Fruit fly (Drosophila melanogaster) whole organism, embryonic: ENCODE data around the gene Mst77F.

Experiments used
- Ada2b ChIP-seq: fragments of 200-800 bp; sonication (Bioruptor generic); IDR thresholded peaks from 2 replicates; pipeline ENCODE4 v1.3.6; 2022; ENCODE audit warnings: missing biosample characterization, missing genetic modification characterization
- Antp ChIP-seq: fragments of 200-800 bp; sonication (Bioruptor generic); optimal IDR thresholded peaks from 3 replicates; lab custom pipeline; 2016; ENCODE audit warnings: missing biosample characterization, missing genetic modification characterization
- Awh ChIP-seq: fragments of 200-800 bp; sonication (Bioruptor generic); IDR thresholded peaks from 2 replicates; pipeline ENCODE4, ENCODE4 v1.3.6; 2022; ENCODE audit warnings: missing biosample characterization, missing genetic modification characterization
- B-H1 ChIP-seq: fragments of 200-800 bp; sonication (Bioruptor generic); IDR thresholded peaks from 3 replicates; pipeline ENCODE4 v1.3.6; 2022; ENCODE audit warnings: missing biosample characterization, missing genetic modification characterization
- CG10654 ChIP-seq: fragments of 200-800 bp; sonication (Bioruptor generic); optimal IDR thresholded peaks from 2 replicates; lab custom pipeline; 2016; ENCODE audit warnings: missing biosample characterization, missing genetic modification characterization
- CG12219 ChIP-seq: fragments of 200-800 bp; sonication (Bioruptor generic); optimal IDR thresholded peaks from 3 replicates; lab custom pipeline; 2018; ENCODE audit warnings: missing biosample characterization, mild to moderate bottlenecking, missing genetic modification characterization
- CG1647 ChIP-seq: fragments of 200-800 bp; sonication (Bioruptor generic); optimal IDR thresholded peaks from 3 replicates; lab custom pipeline; 2016; ENCODE audit warnings: missing biosample characterization, missing genetic modification characterization
- CG2199 ChIP-seq: fragments of 200-800 bp; sonication (Bioruptor generic); IDR thresholded peaks from 3 replicates; pipeline ENCODE4 v1.3.6; 2022; ENCODE audit warnings: missing biosample characterization, missing genetic modification characterization
- CG30020 ChIP-seq: fragments of 200-800 bp; optimal IDR thresholded peaks from 2 replicates; lab custom pipeline; 2019; ENCODE audit warnings: missing biosample characterization, mild to moderate bottlenecking, missing genetic modification characterization, moderate library complexity
- CG32767 ChIP-seq: fragments of 200-800 bp; sonication (Bioruptor generic); IDR thresholded peaks from 2 replicates; pipeline ENCODE4 v1.3.6; 2022; ENCODE audit warnings: missing biosample characterization, missing genetic modification characterization
- CG33213 ChIP-seq: fragments of 200-800 bp; sonication (Bioruptor generic); optimal IDR thresholded peaks from 3 replicates; lab custom pipeline; 2016; ENCODE audit warnings: missing biosample characterization, missing genetic modification characterization
- CG3407 ChIP-seq: fragments of 200-800 bp; sonication (Bioruptor generic); optimal IDR thresholded peaks from 2 replicates; lab custom pipeline; 2018; ENCODE audit warnings: missing biosample characterization, mild to moderate bottlenecking, missing genetic modification characterization
- CG3995 ChIP-seq: fragments of 200-800 bp; sonication (Bioruptor generic); optimal IDR thresholded peaks from 3 replicates; lab custom pipeline; 2016; ENCODE audit warnings: missing biosample characterization, missing genetic modification characterization
- CG5180 ChIP-seq: fragments of 200-800 bp; sonication (Bioruptor generic); optimal IDR thresholded peaks from 3 replicates; lab custom pipeline; 2017; ENCODE audit warnings: missing biosample characterization, missing genetic modification characterization, mild to moderate bottlenecking, moderate library complexity, missing genetic modification reagents
- CG6791 ChIP-seq: fragments of 200-800 bp; sonication (Bioruptor generic); IDR thresholded peaks from 3 replicates; pipeline ENCODE4 v1.3.6; 2022; ENCODE audit warnings: missing biosample characterization, missing genetic modification characterization; ENCODE audit not compliant: partially characterized antibody
- CG8089 ChIP-seq: fragments of 200-800 bp; sonication (Bioruptor generic); optimal IDR thresholded peaks from 3 replicates; lab custom pipeline; 2016; ENCODE audit warnings: missing biosample characterization, missing genetic modification characterization
- CG8478 ChIP-seq: fragments of >200 bp; optimal IDR thresholded peaks from 2 replicates; lab custom pipeline; 2018
- CG9797 ChIP-seq: fragments of 200-800 bp; sonication (Bioruptor generic); optimal IDR thresholded peaks from 3 replicates; lab custom pipeline; 2018; ENCODE audit warnings: missing biosample characterization, mild to moderate bottlenecking, missing genetic modification characterization
- CG9817 ChIP-seq: fragments of 200-800 bp; sonication (Bioruptor generic); optimal IDR thresholded peaks from 2 replicates; lab custom pipeline; 2018; ENCODE audit warnings: missing biosample characterization, mild to moderate bottlenecking, missing genetic modification characterization, moderate library complexity
- CG9876 ChIP-seq: fragments of 200-800 bp; sonication (Bioruptor generic); optimal IDR thresholded peaks from 2 replicates; lab custom pipeline; 2016; ENCODE audit warnings: missing biosample characterization, missing genetic modification characterization
- Doc2 ChIP-seq: fragments of 200-800 bp; sonication (Bioruptor generic); IDR thresholded peaks from 2 replicates; pipeline ENCODE4 v1.3.6; 2022; ENCODE audit warnings: missing biosample characterization, missing genetic modification characterization
- HLHmδ ChIP-seq: fragments of 200-800 bp; sonication (Bioruptor generic); optimal IDR thresholded peaks from 2 replicates; lab custom pipeline; 2018; ENCODE audit warnings: missing biosample characterization, mild to moderate bottlenecking, missing genetic modification characterization, moderate library complexity
- Lim3 ChIP-seq: fragments of 200-800 bp; sonication (Bioruptor generic); IDR thresholded peaks from 2 replicates; pipeline ENCODE4 v1.3.6; 2022; ENCODE audit warnings: missing biosample characterization, missing genetic modification characterization
- MTF-1 ChIP-seq: fragments of 200-800 bp; sonication (Bioruptor generic); optimal IDR thresholded peaks from 2 replicates; lab custom pipeline; 2018; ENCODE audit warnings: missing biosample characterization, mild to moderate bottlenecking, missing genetic modification characterization, borderline replicate concordance
- NC2β ChIP-seq: fragments of 200-800 bp; sonication (Bioruptor generic); optimal IDR thresholded peaks from 2 replicates; lab custom pipeline; 2016; ENCODE audit warnings: missing biosample characterization, missing genetic modification characterization
- NFAT ChIP-seq: fragments of 200-800 bp; sonication (Bioruptor generic); IDR thresholded peaks from 2 replicates; pipeline ENCODE4 v1.3.6; 2022; ENCODE audit warnings: missing biosample characterization, missing genetic modification characterization
- Six4 ChIP-seq: fragments of 200-800 bp; sonication (Bioruptor generic); optimal IDR thresholded peaks from 2 replicates; lab custom pipeline; 2016; ENCODE audit warnings: missing biosample characterization, missing genetic modification characterization
- Sox100B ChIP-seq: fragments of 200-800 bp; sonication (Bioruptor generic); optimal IDR thresholded peaks from 3 replicates; lab custom pipeline; 2018; ENCODE audit warnings: missing biosample characterization, mild to moderate bottlenecking, missing genetic modification characterization
- Tbp ChIP-seq: fragments of >200 bp; optimal IDR thresholded peaks from 2 replicates; lab custom pipeline; 2018; ENCODE audit warnings: missing biosample characterization, missing genetic modification characterization
- Trl ChIP-seq, 3 experiments: fragments of >200 bp in 2 of 3; fragments of 200-800 bp in 1 of 3; sonication (Bioruptor generic) in 1 of 3; optimal IDR thresholded peaks; 2 replicates in 1 of 3; 3 replicates in 2 of 3; lab custom pipeline; 2016 to 2017; ENCODE audit warnings: missing biosample characterization in 1 of 3, missing genetic modification characterization in 1 of 3
- Vsx1 ChIP-seq: fragments of 200-800 bp; sonication (Bioruptor generic); optimal IDR thresholded peaks from 2 replicates; lab custom pipeline; 2017; ENCODE audit warnings: missing biosample characterization, mild to moderate bottlenecking, missing genetic modification characterization, missing genetic modification reagents
- Xrp1 ChIP-seq: fragments of 200-800 bp; sonication (Bioruptor generic); IDR thresholded peaks from 2 replicates; pipeline ENCODE4 v1.3.6; 2022; ENCODE audit warnings: missing biosample characterization, missing genetic modification characterization
- amos ChIP-seq: fragments of 200-800 bp; sonication (Bioruptor generic); IDR thresholded peaks from 2 replicates; pipeline ENCODE4 v1.3.6; 2022; ENCODE audit warnings: missing biosample characterization, missing genetic modification characterization; ENCODE audit not compliant: partially characterized antibody
- aop ChIP-seq: fragments of 200-800 bp; sonication (Bioruptor generic); IDR thresholded peaks from 2 replicates; pipeline ENCODE4 v1.3.6; 2022; ENCODE audit warnings: missing biosample characterization, missing genetic modification characterization
- ara ChIP-seq: fragments of 200-800 bp; sonication (Bioruptor generic); IDR thresholded peaks from 2 replicates; pipeline ENCODE4 v1.3.6; 2022; ENCODE audit warnings: missing biosample characterization, missing genetic modification characterization
- chm ChIP-seq: fragments of 200-800 bp; sonication (Bioruptor generic); IDR thresholded peaks from 2 replicates; pipeline ENCODE4 v1.3.6; 2022; ENCODE audit warnings: missing biosample characterization, missing genetic modification characterization
- cwo ChIP-seq: fragments of 200-800 bp; sonication (Bioruptor generic); optimal IDR thresholded peaks from 3 replicates; lab custom pipeline; 2017; ENCODE audit warnings: missing biosample characterization, missing genetic modification characterization, mild to moderate bottlenecking, moderate library complexity, missing genetic modification reagents
- disco-r ChIP-seq: fragments of 200-800 bp; sonication (Bioruptor generic); optimal IDR thresholded peaks from 2 replicates; lab custom pipeline; 2016; ENCODE audit warnings: missing biosample characterization, missing genetic modification characterization
- dmrt11E ChIP-seq: fragments of 200-800 bp; sonication (Bioruptor generic); optimal IDR thresholded peaks from 3 replicates; lab custom pipeline; 2018; ENCODE audit warnings: missing biosample characterization, mild to moderate bottlenecking, missing genetic modification characterization, moderate library complexity
- gt ChIP-seq: fragments of 200-800 bp; sonication (Bioruptor generic); IDR thresholded peaks from 2 replicates; pipeline ENCODE4 v1.3.6; 2022; ENCODE audit warnings: missing biosample characterization, missing genetic modification characterization
- hb ChIP-seq: fragments of 200-800 bp; sonication (Bioruptor generic); IDR thresholded peaks from 3 replicates; pipeline ENCODE4 v1.3.6; 2022; ENCODE audit warnings: missing biosample characterization, missing genetic modification characterization; ENCODE audit not compliant: partially characterized antibody
- inv ChIP-seq: fragments of 200-800 bp; sonication (Bioruptor generic); IDR thresholded peaks from 2 replicates; pipeline ENCODE4 v1.3.6; 2022; ENCODE audit warnings: missing biosample characterization, missing genetic modification characterization; ENCODE audit not compliant: partially characterized antibody
- nerfin-1 ChIP-seq: fragments of 200-800 bp; sonication (Bioruptor generic); optimal IDR thresholded peaks from 3 replicates; lab custom pipeline; 2019; ENCODE audit warnings: missing biosample characterization, mild to moderate bottlenecking, missing genetic modification characterization, moderate library complexity
- prd ChIP-seq, 3 experiments: fragments of >200 bp in 2 of 3; fragments of 200-800 bp in 1 of 3; sonication (Bioruptor generic) in 1 of 3; optimal IDR thresholded peaks in 2 of 3; IDR thresholded peaks in 1 of 3; 2 replicates in 2 of 3; 3 replicates in 1 of 3; pipeline versions ENCODE4 v1.3.6 to Lab custom; 2017 to 2022; ENCODE audit warnings: missing biosample characterization in 1 of 3, missing genetic modification characterization in 1 of 3
- pros ChIP-seq: fragments of 200-800 bp; sonication (Bioruptor generic); optimal IDR thresholded peaks from 3 replicates; lab custom pipeline; 2019; ENCODE audit warnings: missing biosample characterization, mild to moderate bottlenecking, missing genetic modification characterization, moderate library complexity
- ranshi ChIP-seq: fragments of 200-800 bp; sonication (Bioruptor generic); IDR thresholded peaks from 2 replicates; pipeline ENCODE4 v1.3.6; 2022; ENCODE audit warnings: missing biosample characterization, missing genetic modification characterization
- sens ChIP-seq: fragments of 200-800 bp; sonication (Bioruptor generic); peaks from one replicate; lab custom pipeline; 2016; ENCODE audit warnings: missing biosample characterization, missing genetic modification characterization
- tgo ChIP-seq: fragments of 200-800 bp; sonication (Bioruptor generic); IDR thresholded peaks from 3 replicates; pipeline ENCODE4 v1.3.6; 2022; ENCODE audit warnings: missing biosample characterization, missing genetic modification characterization
- trh ChIP-seq: fragments of 200-800 bp; sonication (Bioruptor generic); optimal IDR thresholded peaks from 2 replicates; lab custom pipeline; 2016; ENCODE audit warnings: missing biosample characterization, missing genetic modification characterization

Gene Mst77F

dm6 chr3L:20771001-20771890, 46.6 kb downstream of the Mst77F start, which contains the start of the genes CG4042 and Pitslre (continued):
- TF ChIP-seq Tbp (GFP tag; lab: Kevin White, UChicago) (no peak), disco-r (GFP tag; lab: Kevin White, UChicago) (no peak), hb (GFP tag; lab: Robert Waterston, UW) (peak; percentile 54; the same call in 1 of the 3 replicates), CG8478 (no peak), Six4 (GFP tag; lab: Kevin White, UChicago) (peak; percentile 18), Antp (GFP tag; lab: Kevin White, UChicago) (no peak), CG8089 (no peak), CG6791 (GFP tag; lab: Robert Waterston, UW) (0 out of 3 replicates have a peak, but pooled peaks have one; percentile 54), CG32767 (no peak), Lim3 (GFP tag; lab: Robert Waterston, UW) (no peak), amos (GFP tag; lab: Robert Waterston, UW) (peak; percentile 55), CG33213 (GFP tag; lab: Kevin White, UChicago) (no peak), CG5180 (GFP tag; lab: Kevin White, UChicago) (peak; percentile 10), aop (no peak), sens (peak; percentile 90), dmrt11E (peak; percentile 18), ara (no peak), pros (GFP tag; lab: Kevin White, UChicago) (no peak), MTF-1 (GFP tag; lab: Kevin White, UChicago) (no peak), Trl (optimal IDR thresholded peaks at IDR 0.05; lab: Kevin White, UChicago) (no peak), Trl (GFP tag; optimal IDR thresholded peaks at IDR 0.05; lab: Kevin White, UChicago) (no peak), CG9817 (no peak), CG2199 (GFP tag; lab: Robert Waterston, UW) (no peak), inv (GFP tag; lab: Robert Waterston, UW) (peak; percentile 63), prd (optimal IDR thresholded peaks at IDR 0.05; lab: Kevin White, UChicago) (no peak), prd (GFP tag; IDR thresholded peaks at IDR 0.05; lab: Robert Waterston, UW) (no peak), trh (GFP tag; lab: Kevin White, UChicago) (no peak), CG9876 (GFP tag; lab: Kevin White, UChicago) (no peak), chm (GFP tag; lab: Robert Waterston, UW) (no peak), Sox100B (GFP tag; lab: Kevin White, UChicago) (peak; percentile 59), Ada2b (no peak), Awh (no peak), CG3407 (GFP tag; lab: Kevin White, UChicago) (peak; percentile 8), nerfin-1 (no peak), cwo (GFP tag; lab: Kevin White, UChicago) (peak; percentile 7), Vsx1 (GFP tag; lab: Kevin White, UChicago) (no peak), CG30020 (tag; lab: Kevin White, UChicago) (peak; percentile 6), tgo (GFP tag; lab: Robert Waterston, UW) (peak; percentile 23; the same call in 1 of the 3 replicates), CG3995 (GFP tag; lab: Kevin White, UChicago) (peak; percentile 26), CG9797 (GFP tag; lab: Kevin White, UChicago) (no peak), CG12219 (GFP tag; lab: Kevin White, UChicago) (no peak), HLHmδ (GFP tag; lab: Kevin White, UChicago) (no peak), NC2β (GFP tag; lab: Kevin White, UChicago) (no peak), CG1647 (GFP tag; lab: Kevin White, UChicago) (no peak), B-H1 (GFP tag; lab: Robert Waterston, UW) (no peak; the same call in 2 of the 3 replicates), Doc2 (GFP tag; lab: Robert Waterston, UW) (no peak), ranshi (no peak), NFAT (GFP tag; lab: Robert Waterston, UW) (no peak; the same call in 1 of the 2 replicates), gt (GFP tag; lab: Robert Waterston, UW) (no peak), CG10654 (GFP tag; lab: Kevin White, UChicago) (peak; percentile 55), Xrp1 (peak; percentile 38; the same call in 1 of the 2 replicates)
